Fruit fly (Drosophila melanogaster) whole organism, embryonic: Measurements from ENCODE around the gene CG13454.

Source experiments
- Atf-2 ChIP-seq: fragments of 200-800 bp; sonication (Bioruptor generic); optimal IDR thresholded peaks from 2 replicates; lab custom pipeline; 2016; ENCODE audit warnings: missing biosample characterization, missing genetic modification characterization
- CG10147 ChIP-seq: fragments of 200-800 bp; sonication (Bioruptor generic); optimal IDR thresholded peaks from 2 replicates; lab custom pipeline; 2019; ENCODE audit warnings: missing biosample characterization, mild to moderate bottlenecking, missing genetic modification characterization, moderate library complexity
- CG10209 ChIP-seq: fragments of 200-800 bp; sonication (Bioruptor generic); optimal IDR thresholded peaks from 3 replicates; lab custom pipeline; 2017; ENCODE audit warnings: missing biosample characterization, mild to moderate bottlenecking, missing genetic modification characterization, missing genetic modification reagents
- CG10543 ChIP-seq: fragments of 200-800 bp; sonication (Bioruptor generic); optimal IDR thresholded peaks from 3 replicates; lab custom pipeline; 2017; ENCODE audit warnings: missing biosample characterization, mild to moderate bottlenecking, missing genetic modification characterization, moderate library complexity
- CG12299 ChIP-seq: fragments of 200-800 bp; sonication (Bioruptor generic); optimal IDR thresholded peaks from 2 replicates; lab custom pipeline; 2018; ENCODE audit warnings: missing biosample characterization, mild to moderate bottlenecking, missing genetic modification characterization
- CG13424 ChIP-seq: fragments of 200-800 bp; sonication (Bioruptor generic); optimal IDR thresholded peaks from 2 replicates; lab custom pipeline; 2019; ENCODE audit warnings: missing biosample characterization, mild to moderate bottlenecking, missing genetic modification characterization, moderate library complexity
- CG14441 ChIP-seq: fragments of 200-800 bp; sonication (Bioruptor generic); IDR thresholded peaks from 2 replicates; pipeline ENCODE4 v1.3.6; 2022; ENCODE audit warnings: missing biosample characterization, missing genetic modification characterization
- CG15011 ChIP-seq: fragments of 200-800 bp; sonication (Bioruptor generic); optimal IDR thresholded peaks from 3 replicates; lab custom pipeline; 2018; ENCODE audit warnings: missing biosample characterization, mild to moderate bottlenecking, missing genetic modification characterization
- CG15696 ChIP-seq: fragments of 200-800 bp; sonication (Bioruptor generic); optimal IDR thresholded peaks from 2 replicates; lab custom pipeline; 2019; ENCODE audit warnings: missing biosample characterization, mild to moderate bottlenecking, missing genetic modification characterization, moderate library complexity
- CG1647 ChIP-seq: fragments of 200-800 bp; sonication (Bioruptor generic); optimal IDR thresholded peaks from 3 replicates; lab custom pipeline; 2016; ENCODE audit warnings: missing biosample characterization, missing genetic modification characterization
- CG16863 ChIP-seq: fragments of 200-800 bp; sonication (Bioruptor generic); optimal IDR thresholded peaks from 3 replicates; lab custom pipeline; 2016; ENCODE audit warnings: missing biosample characterization, missing genetic modification characterization
- CG2712 ChIP-seq: fragments of 200-800 bp; optimal IDR thresholded peaks from 3 replicates; lab custom pipeline; 2019; ENCODE audit warnings: missing biosample characterization, mild to moderate bottlenecking, missing genetic modification characterization, moderate library complexity
- CG2875 ChIP-seq: fragments of 200-800 bp; sonication (Bioruptor generic); optimal IDR thresholded peaks from 2 replicates; lab custom pipeline; 2017; ENCODE audit warnings: missing biosample characterization, mild to moderate bottlenecking, missing genetic modification characterization, missing genetic modification reagents
- CG3838 ChIP-seq: fragments of 200-800 bp; sonication (Bioruptor generic); optimal IDR thresholded peaks from 3 replicates; lab custom pipeline; 2016; ENCODE audit warnings: missing biosample characterization, missing genetic modification characterization
- CG4282 ChIP-seq: fragments of 200-800 bp; sonication (Bioruptor generic); optimal IDR thresholded peaks from 2 replicates; lab custom pipeline; 2016; ENCODE audit warnings: missing biosample characterization, missing genetic modification characterization
- CG4424 ChIP-seq: fragments of 200-800 bp; sonication (Bioruptor generic); optimal IDR thresholded peaks from 3 replicates; lab custom pipeline; 2016; ENCODE audit warnings: missing biosample characterization, missing genetic modification characterization
- CG4707 ChIP-seq: fragments of 200-800 bp; sonication (Bioruptor generic); optimal IDR thresholded peaks from 2 replicates; lab custom pipeline; 2018; ENCODE audit warnings: missing biosample characterization, mild to moderate bottlenecking, missing genetic modification characterization, moderate library complexity
- CG6683 ChIP-seq: fragments of 200-800 bp; sonication (Bioruptor generic); optimal IDR thresholded peaks from 2 replicates; lab custom pipeline; 2017; ENCODE audit warnings: missing biosample characterization, mild to moderate bottlenecking, missing genetic modification characterization, missing genetic modification reagents
- CG6791 ChIP-seq: fragments of 200-800 bp; sonication (Bioruptor generic); IDR thresholded peaks from 3 replicates; pipeline ENCODE4 v1.3.6; 2022; ENCODE audit warnings: missing biosample characterization, missing genetic modification characterization; ENCODE audit not compliant: partially characterized antibody
- CTCF ChIP-seq: fragments of 200-800 bp; sonication (Bioruptor generic); optimal IDR thresholded peaks from 2 replicates; lab custom pipeline; 2017; ENCODE audit warnings: missing biosample characterization, mild to moderate bottlenecking, missing genetic modification characterization, moderate library complexity
- Drgx ChIP-seq: fragments of 200-800 bp; sonication (Bioruptor generic); IDR thresholded peaks from 2 replicates; pipeline ENCODE4 v1.3.6; 2022; ENCODE audit warnings: missing biosample characterization, missing genetic modification characterization
- Ets65A ChIP-seq: fragments of 200-800 bp; sonication (Bioruptor generic); peaks from one replicate; lab custom pipeline; 2016; ENCODE audit warnings: missing biosample characterization, missing genetic modification characterization
- Fer2 ChIP-seq: fragments of 200-800 bp; sonication (Bioruptor generic); optimal IDR thresholded peaks from 2 replicates; lab custom pipeline; 2018; ENCODE audit warnings: missing biosample characterization, mild to moderate bottlenecking, missing genetic modification characterization, moderate library complexity
- GATAe ChIP-seq: fragments of 200-800 bp; sonication (Bioruptor generic); conservative IDR thresholded peaks from 2 replicates; pipeline ENCODE4 v1.3.6; 2022; ENCODE audit warnings: missing biosample characterization, missing genetic modification characterization
- Gug ChIP-seq: fragments of 200-800 bp; sonication (Bioruptor generic); IDR thresholded peaks from 4 replicates; pipeline ENCODE4 v1.3.6; 2022; ENCODE audit warnings: missing biosample characterization, missing genetic modification characterization
- MBD-R2 ChIP-seq: fragments of 200-800 bp; sonication (Bioruptor generic); IDR thresholded peaks from 2 replicates; pipeline ENCODE4 v1.3.6; 2022; ENCODE audit warnings: missing biosample characterization, missing genetic modification characterization
- Rfx ChIP-seq: fragments of 200-800 bp; sonication (Bioruptor generic); IDR thresholded peaks from 2 replicates; pipeline ENCODE4 v1.3.6; 2022; ENCODE audit warnings: missing biosample characterization, missing genetic modification characterization
- Sox102F ChIP-seq: fragments of 200-800 bp; sonication (Bioruptor generic); optimal IDR thresholded peaks from 2 replicates; lab custom pipeline; 2018; ENCODE audit warnings: missing biosample characterization, mild to moderate bottlenecking, missing genetic modification characterization, moderate library complexity
- Sry-δ ChIP-seq: fragments of 200-800 bp; sonication (Bioruptor generic); optimal IDR thresholded peaks from 2 replicates; lab custom pipeline; 2016; ENCODE audit warnings: missing biosample characterization, missing genetic modification characterization
- Xbp1 ChIP-seq: fragments of 200-800 bp; sonication (Bioruptor generic); optimal IDR thresholded peaks from 3 replicates; lab custom pipeline; 2016; ENCODE audit warnings: missing biosample characterization, mild to moderate bottlenecking, missing genetic modification characterization
- Xrp1 ChIP-seq: fragments of 200-800 bp; sonication (Bioruptor generic); IDR thresholded peaks from 2 replicates; pipeline ENCODE4 v1.3.6; 2022; ENCODE audit warnings: missing biosample characterization, missing genetic modification characterization
- btn ChIP-seq: fragments of 200-800 bp; sonication (Bioruptor generic); optimal IDR thresholded peaks from 2 replicates; lab custom pipeline; 2016; ENCODE audit warnings: missing biosample characterization, missing genetic modification characterization
- dysf ChIP-seq: fragments of 200-800 bp; sonication (Bioruptor generic); IDR thresholded peaks from 3 replicates; pipeline ENCODE4 v1.3.6; 2022; ENCODE audit warnings: missing biosample characterization, missing genetic modification characterization
- hkb ChIP-seq, 2 experiments: fragments of 200-800 bp in 1 of 2; fragments of >200 bp in 1 of 2; sonication (Bioruptor generic) in 1 of 2; IDR thresholded peaks in 1 of 2; optimal IDR thresholded peaks in 1 of 2; 2 replicates each; pipeline versions ENCODE4 v1.3.6 to Lab custom; 2017 to 2022; ENCODE audit warnings: missing biosample characterization in 1 of 2, missing genetic modification characterization in 1 of 2
- insv ChIP-seq, 2 experiments: fragments of 200-800 bp; sonication (Bioruptor generic); optimal IDR thresholded peaks; 3 replicates each; lab custom pipeline; 2016 to 2018; ENCODE audit warnings: missing biosample characterization in 2 of 2, missing genetic modification characterization in 2 of 2
- lab ChIP-seq: fragments of 200-800 bp; sonication (Bioruptor generic); optimal IDR thresholded peaks from 3 replicates; lab custom pipeline; 2017; ENCODE audit warnings: missing biosample characterization, missing genetic modification characterization, mild to moderate bottlenecking, moderate library complexity, missing genetic modification reagents
- lola ChIP-seq, 3 experiments: fragments of >200 bp in 2 of 3; fragments of 200-800 bp in 1 of 3; sonication (Bioruptor generic) in 1 of 3; optimal IDR thresholded peaks; 2 replicates each; lab custom pipeline; 2017 to 2019; ENCODE audit warnings: missing biosample characterization in 3 of 3, missing genetic modification characterization in 3 of 3, mild to moderate bottlenecking in 1 of 3, moderate library complexity in 1 of 3
- p53 ChIP-seq: fragments of 200-800 bp; sonication (Bioruptor generic); optimal IDR thresholded peaks from 2 replicates; lab custom pipeline; 2016; ENCODE audit warnings: missing biosample characterization, missing genetic modification characterization
- pnt ChIP-seq: fragments of 200-800 bp; sonication (Bioruptor generic); optimal IDR thresholded peaks from 3 replicates; lab custom pipeline; 2016; ENCODE audit warnings: missing biosample characterization, missing genetic modification characterization
- pum ChIP-seq: fragments of 200-800 bp; sonication (Bioruptor generic); optimal IDR thresholded peaks from 2 replicates; lab custom pipeline; 2016; ENCODE audit warnings: missing biosample characterization, missing genetic modification characterization
- run ChIP-seq: fragments of 200-800 bp; sonication (Bioruptor generic); optimal IDR thresholded peaks from 3 replicates; lab custom pipeline; 2018; ENCODE audit warnings: missing biosample characterization, mild to moderate bottlenecking, missing genetic modification characterization
- so ChIP-seq: fragments of 200-800 bp; sonication (Bioruptor generic); IDR thresholded peaks from 3 replicates; pipeline ENCODE4 v1.3.6; 2022; ENCODE audit warnings: missing biosample characterization, missing genetic modification characterization
- sqz ChIP-seq: fragments of 200-800 bp; sonication (Bioruptor generic); optimal IDR thresholded peaks from 3 replicates; lab custom pipeline; 2018; ENCODE audit warnings: missing biosample characterization, mild to moderate bottlenecking, missing genetic modification characterization
- stc ChIP-seq: fragments of 200-800 bp; sonication (Bioruptor generic); IDR thresholded peaks from 2 replicates; pipeline ENCODE4 v1.3.6; 2022; ENCODE audit warnings: missing biosample characterization, missing genetic modification characterization
- tio ChIP-seq: fragments of 200-800 bp; sonication (Bioruptor generic); optimal IDR thresholded peaks from 2 replicates; lab custom pipeline; 2017; ENCODE audit warnings: missing biosample characterization, missing genetic modification characterization, inconsistent platforms
- tll ChIP-seq, 2 experiments: fragments of 200-800 bp in 1 of 2; fragments of >200 bp in 1 of 2; sonication (Bioruptor generic) in 1 of 2; optimal IDR thresholded peaks; 2 replicates each; lab custom pipeline; 2017 to 2019; ENCODE audit warnings: missing biosample characterization in 2 of 2, missing genetic modification characterization in 2 of 2, mild to moderate bottlenecking in 1 of 2, moderate library complexity in 1 of 2
- toy ChIP-seq: fragments of 200-800 bp; sonication (Bioruptor generic); IDR thresholded peaks from 2 replicates; pipeline ENCODE4 v1.3.6; 2022; ENCODE audit warnings: missing biosample characterization, missing genetic modification characterization
- unpg ChIP-seq: fragments of 200-800 bp; sonication (Bioruptor generic); optimal IDR thresholded peaks from 3 replicates; lab custom pipeline; 2018; ENCODE audit warnings: missing biosample characterization, mild to moderate bottlenecking, missing genetic modification characterization, moderate library complexity
- wdn ChIP-seq: fragments of 200-800 bp; sonication (Bioruptor generic); IDR thresholded peaks from 2 replicates; pipeline ENCODE4 v1.3.6; 2022; ENCODE audit warnings: missing biosample characterization, missing genetic modification characterization
- z ChIP-seq: fragments of 200-800 bp; sonication (Bioruptor generic); IDR thresholded peaks from 3 replicates; pipeline ENCODE4 v1.3.6; 2022; ENCODE audit warnings: missing biosample characterization, missing genetic modification characterization

Gene CG13454

DNA sequence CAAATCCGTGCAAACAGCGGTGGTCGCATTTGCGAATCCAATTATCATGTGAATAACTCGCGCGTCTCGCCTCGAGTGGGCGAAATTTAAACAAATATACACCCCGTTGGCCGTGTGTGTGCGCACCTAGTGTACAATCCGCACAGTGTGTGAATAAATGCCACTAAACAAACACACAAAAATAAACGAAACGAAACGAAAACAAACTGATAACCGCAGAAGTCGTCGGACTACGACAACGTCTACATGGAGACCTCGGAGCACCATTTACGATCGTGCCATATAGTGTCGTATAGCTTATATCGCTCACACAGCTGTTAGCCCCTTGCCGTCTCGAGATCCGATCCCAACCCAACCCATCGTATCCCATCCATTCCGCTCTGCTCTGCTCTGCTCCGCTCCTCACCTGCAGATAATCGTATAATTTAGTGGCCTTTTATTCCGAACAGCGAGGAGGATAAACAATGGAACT, 49.7 kb upstream of the CG13454 start (continued):
- peak; percentile 80 for TF ChIP-seq CG10209 (GFP tag; lab: Kevin White, UChicago)
- peak; percentile 98 for TF ChIP-seq CG10543 (GFP tag; lab: Kevin White, UChicago)
- TF ChIP-seq pnt (GFP tag; lab: Kevin White, UChicago), result no peak
- no peak for TF ChIP-seq hkb (optimal IDR thresholded peaks at IDR 0.05; lab: Kevin White, UChicago)
- peak; percentile 59 for TF ChIP-seq hkb (GFP tag; IDR thresholded peaks at IDR 0.05; lab: Robert Waterston, UW)
- TF ChIP-seq insv (GFP tag; optimal IDR thresholded peaks at IDR 0.05; lab: Kevin White, UChicago), result peak in 1 of 2 experiments; percentile 53
- peak; percentile 64 for TF ChIP-seq CG13424 (tag; lab: Kevin White, UChicago)
- no peak for TF ChIP-seq toy (GFP tag; lab: Robert Waterston, UW)
- 0 out of 2 replicates have a peak, but pooled peaks have one; percentile 21 for TF ChIP-seq GATAe (GFP tag; lab: Robert Waterston, UW)
- TF ChIP-seq CG2712 (tag; lab: Kevin White, UChicago), result no peak
- no peak for TF ChIP-seq tio (GFP tag; lab: Kevin White, UChicago)
- TF ChIP-seq CG15011 (GFP tag; lab: Kevin White, UChicago), result peak; percentile 74
- TF ChIP-seq CG15696, result peak; percentile 61
- TF ChIP-seq CG16863 (GFP tag; lab: Kevin White, UChicago), result peak; percentile 42
- no peak for TF ChIP-seq CG4424 (GFP tag; lab: Kevin White, UChicago)
- no peak for TF ChIP-seq CG4282
- TF ChIP-seq MBD-R2 (GFP tag; lab: Robert Waterston, UW), result peak; percentile 30; the same call in 1 of the 2 replicates
- TF ChIP-seq CG4707, result peak; percentile 70
- TF ChIP-seq run (tag; lab: Kevin White, UChicago), result peak; percentile 73
- TF ChIP-seq CG2875 (GFP tag; lab: Kevin White, UChicago), result peak; percentile 78
- TF ChIP-seq CG6683 (GFP tag; lab: Kevin White, UChicago), result peak; percentile 42
- TF ChIP-seq CG10147 (GFP tag; lab: Kevin White, UChicago), result no peak
- TF ChIP-seq CG12299 (tag; lab: Kevin White, UChicago), result peak; percentile 62
- peak; percentile 89 for TF ChIP-seq lab (GFP tag; lab: Kevin White, UChicago)
- TF ChIP-seq p53, result peak; percentile 11
- TF ChIP-seq Rfx (GFP tag; lab: Robert Waterston, UW), result peak; percentile 60; the same call in 1 of the 2 replicates
- 0 out of 2 replicates have a peak, but pooled peaks have one; percentile 17 for TF ChIP-seq stc
- peak; percentile 85; the same call in 2 of the 3 replicates for TF ChIP-seq so (GFP tag; lab: Robert Waterston, UW)
- TF ChIP-seq CG3838 (GFP tag; lab: Kevin White, UChicago), result peak; percentile 47
- peak; percentile 59 for TF ChIP-seq Fer2 (tag; lab: Kevin White, UChicago)
- TF ChIP-seq Xrp1 (GFP tag; lab: Robert Waterston, UW), result peak; percentile 70
- no peak for TF ChIP-seq Gug
- TF ChIP-seq Sry-δ (GFP tag; lab: Kevin White, UChicago), result no peak
- peak; percentile 47; the same call in 2 of the 3 replicates for TF ChIP-seq dysf (GFP tag; lab: Robert Waterston, UW)
- TF ChIP-seq lola (GFP tag; optimal IDR thresholded peaks at IDR 0.05; lab: Kevin White, UChicago), result peak in 1 of 3 experiments; percentile 59
- peak in 1 of 2 experiments; percentile 36 for TF ChIP-seq tll (GFP tag; optimal IDR thresholded peaks at IDR 0.05; lab: Kevin White, UChicago)
- TF ChIP-seq btn (GFP tag; lab: Kevin White, UChicago), result peak; percentile 55
- no peak for TF ChIP-seq CTCF
- TF ChIP-seq CG1647 (GFP tag; lab: Kevin White, UChicago), result peak; percentile 30
- peak; percentile 8 for TF ChIP-seq Xbp1 (GFP tag; lab: Kevin White, UChicago)
- TF ChIP-seq wdn, result peak; percentile 15
- TF ChIP-seq unpg (GFP tag; lab: Kevin White, UChicago), result peak; percentile 64
- TF ChIP-seq z (GFP tag; lab: Robert Waterston, UW), result no peak
- no peak for TF ChIP-seq Sox102F (GFP tag; lab: Kevin White, UChicago)
- TF ChIP-seq Atf-2, result no peak
- no peak for TF ChIP-seq pum
- peak; percentile 38 for TF ChIP-seq CG6791
- peak; percentile 60; the same call in 1 of the 2 replicates for TF ChIP-seq CG14441 (GFP tag; lab: Robert Waterston, UW)
- no peak for TF ChIP-seq sqz (GFP tag; lab: Kevin White, UChicago)
- peak; percentile 29 for TF ChIP-seq Ets65A (GFP tag; lab: Kevin White, UChicago)
- TF ChIP-seq Drgx (GFP tag; lab: Robert Waterston, UW), result 0 out of 2 replicates have a peak, but pooled peaks have one; percentile 23
